Worm (Caenorhabditis elegans) whole organism, L2 larva: Measurements from ENCODE around the gene sra-11.

Experiments
- Y55F3AM.14 ChIP-seq: fragments of 200-800 bp; sonication (Bioruptor generic); optimal IDR thresholded peaks from 2 replicates; lab custom pipeline; 2018; ENCODE audit warnings: mild to moderate bottlenecking, missing genetic modification characterization, missing compliant biosample characterization
- ZK546.5 ChIP-seq: sonication (generic microtip); optimal IDR thresholded peaks from 2 replicates; lab custom pipeline; 2017; ENCODE audit warnings: missing biosample characterization, missing genetic modification characterization
- aly-2 ChIP-seq: fragments of 150-350 bp; optimal IDR thresholded peaks from 2 replicates; lab custom pipeline; 2014; ENCODE audit warnings: missing biosample characterization, missing genetic modification characterization
- ama-1 ChIP-seq: fragments of 150-350 bp; optimal IDR thresholded peaks from 2 replicates; lab custom pipeline; 2018; ENCODE audit warnings: inconsistent platforms
- blmp-1 ChIP-seq: sonication (generic microtip); optimal IDR thresholded peaks from 2 replicates; lab custom pipeline; 2017; ENCODE audit warnings: missing genetic modification characterization, mild to moderate bottlenecking, missing compliant biosample characterization, antibody characterized with exemption, moderate library complexity; ENCODE audit not compliant: insufficient read depth
- ceh-16 ChIP-seq: fragments of 150-350 bp; optimal IDR thresholded peaks from 2 replicates; lab custom pipeline; 2014; ENCODE audit warnings: missing biosample characterization, missing genetic modification characterization
- egl-27 ChIP-seq: sonication (generic microtip); optimal IDR thresholded peaks from 3 replicates; lab custom pipeline; 2017; ENCODE audit warnings: missing biosample characterization, missing genetic modification reagents, missing genetic modification characterization
- elt-3 ChIP-seq: sonication (generic microtip); optimal IDR thresholded peaks from 2 replicates; lab custom pipeline; 2017; ENCODE audit warnings: missing biosample characterization, missing genetic modification characterization
- fos-1 ChIP-seq: fragments of 150-350 bp; optimal IDR thresholded peaks from 2 replicates; lab custom pipeline; 2014; ENCODE audit warnings: missing biosample characterization, missing genetic modification characterization
- gmeb-1 ChIP-seq: fragments of 150-350 bp; optimal IDR thresholded peaks from 2 replicates; lab custom pipeline; 2014; ENCODE audit warnings: missing biosample characterization, missing genetic modification characterization
- lin-13 ChIP-seq: fragments of 150-350 bp; optimal IDR thresholded peaks from 2 replicates; lab custom pipeline; 2014; ENCODE audit warnings: missing biosample characterization, missing genetic modification reagents, missing genetic modification characterization
- lin-39 ChIP-seq: fragments of 150-350 bp; optimal IDR thresholded peaks from 2 replicates; lab custom pipeline; 2014; ENCODE audit warnings: missing biosample characterization, missing genetic modification reagents, missing genetic modification characterization
- lsy-2 ChIP-seq, 2 experiments: fragments of 150-350 bp in 1 of 2; sonication (generic microtip) in 1 of 2; optimal IDR thresholded peaks; 2 replicates each; lab custom pipeline; 2014 to 2017; ENCODE audit warnings: missing biosample characterization in 2 of 2, missing genetic modification characterization in 2 of 2
- mab-5 ChIP-seq: fragments of 150-350 bp; optimal IDR thresholded peaks from 2 replicates; lab custom pipeline; 2014; ENCODE audit warnings: missing biosample characterization, missing genetic modification characterization
- mbf-1 ChIP-seq: sonication (generic microtip); optimal IDR thresholded peaks from 2 replicates; lab custom pipeline; 2017; ENCODE audit warnings: missing biosample characterization, missing genetic modification characterization
- mdl-1 ChIP-seq, 2 experiments: fragments of 150-350 bp in 1 of 2; sonication (generic microtip) in 1 of 2; optimal IDR thresholded peaks; 2 replicates each; lab custom pipeline; 2017; ENCODE audit warnings: missing biosample characterization in 2 of 2, missing genetic modification characterization in 2 of 2
- nhr-11 ChIP-seq: fragments of 150-350 bp; optimal IDR thresholded peaks from 2 replicates; lab custom pipeline; 2014; ENCODE audit warnings: missing biosample characterization, missing genetic modification characterization
- nhr-12 ChIP-seq: fragments of 150-350 bp; optimal IDR thresholded peaks from 2 replicates; lab custom pipeline; 2014; ENCODE audit warnings: missing biosample characterization, missing genetic modification characterization
- nhr-129 ChIP-seq: fragments of 150-350 bp; optimal IDR thresholded peaks from 2 replicates; lab custom pipeline; 2014; ENCODE audit warnings: missing biosample characterization, missing genetic modification characterization
- nhr-23 ChIP-seq: fragments of 150-350 bp; optimal IDR thresholded peaks from 2 replicates; lab custom pipeline; 2014; ENCODE audit warnings: missing biosample characterization, missing genetic modification reagents, missing genetic modification characterization
- nhr-237 ChIP-seq: fragments of 150-350 bp; optimal IDR thresholded peaks from 2 replicates; lab custom pipeline; 2014; ENCODE audit warnings: missing biosample characterization, missing genetic modification characterization
- nhr-25 ChIP-seq: fragments of 150-350 bp; sonication (generic microtip); optimal IDR thresholded peaks from 3 replicates; lab custom pipeline; 2014; ENCODE audit warnings: missing biosample characterization, missing genetic modification characterization
- nhr-6 ChIP-seq: fragments of 150-350 bp; optimal IDR thresholded peaks from 2 replicates; lab custom pipeline; 2014; ENCODE audit warnings: missing biosample characterization, missing genetic modification characterization
- nhr-77 ChIP-seq: fragments of 150-350 bp; optimal IDR thresholded peaks from 2 replicates; lab custom pipeline; 2014; ENCODE audit warnings: missing biosample characterization, missing genetic modification characterization
- peb-1 ChIP-seq: fragments of 150-350 bp; optimal IDR thresholded peaks from 2 replicates; lab custom pipeline; 2014; ENCODE audit warnings: missing biosample characterization, missing genetic modification characterization
- sem-4 ChIP-seq: fragments of 150-350 bp; optimal IDR thresholded peaks from 2 replicates; lab custom pipeline; 2014; ENCODE audit warnings: missing biosample characterization, missing genetic modification reagents, missing genetic modification characterization
- skn-1 ChIP-seq: sonication (generic microtip); optimal IDR thresholded peaks from 2 replicates; lab custom pipeline; 2017; ENCODE audit warnings: missing biosample characterization, missing genetic modification characterization
- sma-3 ChIP-seq: sonication (generic microtip); optimal IDR thresholded peaks from 2 replicates; lab custom pipeline; 2016; ENCODE audit warnings: missing genetic modification reagents, missing genetic modification characterization, missing compliant biosample characterization
- snpc-4 ChIP-seq: fragments of 150-350 bp; optimal IDR thresholded peaks from 2 replicates; lab custom pipeline; 2014; ENCODE audit warnings: missing biosample characterization, missing genetic modification characterization
- unc-55 ChIP-seq: fragments of 150-350 bp; sonication (generic microtip); optimal IDR thresholded peaks from 3 replicates; lab custom pipeline; 2014; ENCODE audit warnings: missing biosample characterization, missing genetic modification reagents, missing genetic modification characterization
- zag-1 ChIP-seq: fragments of 150-350 bp; optimal IDR thresholded peaks from 2 replicates; lab custom pipeline; 2014; ENCODE audit warnings: missing biosample characterization, missing genetic modification characterization
- ztf-1 ChIP-seq: fragments of 200-800 bp; sonication (Bioruptor generic); conservative IDR thresholded peaks from 2 replicates; pipeline ENCODE4 v1.3.6; 2022; ENCODE audit warnings: missing genetic modification characterization, missing compliant biosample characterization
- ztf-11 ChIP-seq: sonication (generic microtip); optimal IDR thresholded peaks from 2 replicates; lab custom pipeline; 2017; ENCODE audit warnings: missing biosample characterization, missing genetic modification characterization
- ztf-4 ChIP-seq: fragments of 150-350 bp; optimal IDR thresholded peaks from 2 replicates; lab custom pipeline; 2014; ENCODE audit warnings: missing biosample characterization, missing genetic modification characterization

The sra-11 gene

DNA sequence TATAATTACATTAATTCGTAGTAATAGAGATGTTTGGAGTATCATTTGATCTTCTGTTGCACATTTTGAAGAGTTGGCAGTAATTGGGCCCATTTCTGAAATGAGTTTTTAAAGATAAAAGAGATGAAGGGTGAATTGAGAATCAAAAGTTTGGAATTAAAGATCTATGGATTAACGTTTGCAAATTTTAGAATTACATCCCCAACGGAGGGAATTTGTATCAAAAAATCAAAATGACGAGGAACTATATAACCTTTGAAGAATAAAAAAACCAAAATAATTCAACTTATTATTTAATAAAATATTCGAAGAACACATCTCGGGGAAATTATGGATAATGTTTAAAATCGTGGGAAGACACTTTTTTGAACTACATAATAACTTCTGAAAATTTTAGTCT lies 15.1 kb downstream of the sra-11 start, which contains the start of gene sra-10:
TSS of gene sra-10 (minus strand) at position 101 of the 400 bp plus-strand sequence.
- TF ChIP-seq lin-13 (GFP tag; lab: Kevin White, UChicago): no peak
- no peak for TF ChIP-seq gmeb-1 (tag; lab: Kevin White, UChicago)
- no peak for TF ChIP-seq nhr-23 (tag; lab: Kevin White, UChicago)
- TF ChIP-seq lsy-2 (tag; optimal IDR thresholded peaks at IDR 0.05; lab: Kevin White, UChicago): no peak
- TF ChIP-seq ceh-16 (tag; lab: Kevin White, UChicago): no peak

DNA sequence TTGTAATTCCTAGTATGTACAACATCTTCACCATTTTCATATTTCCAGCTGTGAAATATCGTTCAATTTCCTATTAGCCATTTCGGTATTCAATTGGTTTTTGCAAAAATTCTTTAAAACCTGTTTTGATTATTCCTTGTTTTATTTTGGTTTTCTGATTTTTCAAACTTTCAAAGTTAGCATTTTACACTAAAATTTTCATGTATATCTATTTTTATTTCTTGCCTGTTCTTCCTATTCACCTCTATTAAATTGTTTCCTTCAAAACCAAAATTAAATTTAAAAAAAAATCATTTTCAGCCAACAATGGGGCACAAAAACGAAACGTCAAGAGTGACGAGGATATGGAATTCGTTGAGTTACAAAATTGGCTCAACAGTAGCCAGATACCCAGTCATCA lies 21.1 kb downstream of the sra-11 start, which contains the start of gene ptr-8:
TSS of gene ptr-8 (plus strand) at position 301 of the 400 bp plus-strand sequence.
- TF ChIP-seq lin-13 (GFP tag; lab: Kevin White, UChicago): no peak
- no peak for TF ChIP-seq nhr-237 (tag; lab: Kevin White, UChicago)
- no peak for TF ChIP-seq elt-3 (tag; lab: Kevin White, UChicago)
- no peak for TF ChIP-seq nhr-23 (tag; lab: Kevin White, UChicago)
- TF ChIP-seq sem-4: no peak
- no peak for TF ChIP-seq gmeb-1 (tag; lab: Kevin White, UChicago)
- TF ChIP-seq nhr-77 (tag; lab: Kevin White, UChicago): no peak
- no peak for TF ChIP-seq lin-39 (tag; lab: Kevin White, UChicago)
- TF ChIP-seq zag-1: no peak
- TF ChIP-seq aly-2 (tag; lab: Kevin White, UChicago): no peak
- TF ChIP-seq lsy-2 (tag; optimal IDR thresholded peaks at IDR 0.05; lab: Kevin White, UChicago): no peak
- TF ChIP-seq skn-1 (tag; lab: Kevin White, UChicago): no peak
- no peak for TF ChIP-seq blmp-1 (tag; lab: Kevin White, UChicago)
- no peak for TF ChIP-seq egl-27 (tag; lab: Kevin White, UChicago)
- no peak for TF ChIP-seq unc-55 (GFP tag; lab: Kevin White, UChicago)
- TF ChIP-seq nhr-12 (tag; lab: Kevin White, UChicago): no peak
- no peak for TF ChIP-seq mab-5 (tag; lab: Kevin White, UChicago)
- no peak for TF ChIP-seq nhr-6 (tag; lab: Kevin White, UChicago)
- no peak for TF ChIP-seq ztf-4 (tag; lab: Kevin White, UChicago)
- TF ChIP-seq, all 48 proteins: peak for 0

DNA sequence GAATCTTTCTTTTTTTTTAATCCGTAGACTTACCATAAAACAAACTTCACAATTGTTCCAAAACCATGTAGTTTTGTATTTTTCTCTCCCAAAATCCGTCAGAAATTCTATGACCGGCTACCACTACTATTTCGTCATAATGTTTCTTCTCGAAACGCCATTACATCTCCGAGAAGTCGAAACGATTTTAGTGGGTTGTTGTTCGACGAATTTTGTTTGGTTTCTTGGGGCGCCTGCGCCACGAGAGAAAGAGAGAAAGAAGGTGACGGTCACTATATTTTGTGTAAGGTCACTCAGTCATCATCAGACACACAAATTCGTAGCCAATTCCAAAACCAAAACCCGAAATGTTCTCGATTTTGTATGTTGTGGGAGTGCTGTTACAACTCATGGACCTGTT lies 23.0 kb downstream of the sra-11 start:
- TF ChIP-seq nhr-23 (tag; lab: Kevin White, UChicago) (no peak), fos-1 (tag; lab: Kevin White, UChicago) (peak; percentile 17), nhr-25 (tag; lab: Kevin White, UChicago) (peak; percentile 75), ceh-16 (tag; lab: Kevin White, UChicago) (no peak), sma-3 (GFP tag; lab: Kevin White, UChicago) (peak; percentile 39), ztf-11 (tag; lab: Kevin White, UChicago) (no peak), mdl-1 (tag; optimal IDR thresholded peaks at IDR 0.05; lab: Kevin White, UChicago) (no peak), nhr-11 (no peak), lin-39 (tag; lab: Kevin White, UChicago) (no peak), Y55F3AM.14 (GFP tag; lab: Kevin White, UChicago) (no peak), peb-1 (tag; lab: Kevin White, UChicago) (no peak), mbf-1 (no peak), ama-1 (lab: Kevin White, UChicago) (no peak), ZK546.5 (tag; lab: Kevin White, UChicago) (no peak), nhr-129 (tag; lab: Kevin White, UChicago) (peak; percentile 67), ztf-4 (tag; lab: Kevin White, UChicago) (no peak)

DNA sequence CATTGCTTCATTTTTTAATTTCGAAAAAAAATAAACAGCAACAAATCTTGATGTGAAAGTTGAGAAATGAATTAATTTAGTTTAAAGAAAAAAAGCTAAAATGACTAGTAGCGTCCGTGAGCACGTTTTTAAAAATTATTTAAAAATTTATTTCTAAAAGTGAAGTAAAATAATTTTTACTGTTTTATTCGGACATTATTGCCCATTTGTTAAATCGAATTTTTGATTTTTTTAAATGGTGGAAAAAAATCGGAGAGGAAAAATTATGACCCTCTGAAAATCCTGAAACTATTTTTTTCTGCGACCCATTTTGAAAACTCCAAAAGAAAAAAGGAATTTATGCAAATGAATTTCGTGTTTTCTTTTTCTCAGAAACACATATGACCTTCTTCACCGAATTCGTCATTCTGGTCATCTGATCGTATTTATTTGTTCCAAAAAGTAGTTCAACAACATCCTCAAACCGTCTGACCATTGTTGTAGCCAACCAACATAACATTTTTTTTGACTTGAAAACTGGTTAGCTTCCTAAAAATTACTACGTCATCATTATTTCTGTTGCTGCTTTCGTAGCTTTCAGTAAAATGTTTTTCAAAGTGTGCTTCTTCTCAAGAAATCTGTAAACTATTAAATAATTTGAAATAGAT lies 24.1 kb downstream of the sra-11 start, which contains the start of gene F44F4.3:
TSS of gene F44F4.3 (minus strand) at position 51 of the 647 bp plus-strand sequence.
- TF ChIP-seq nhr-25 (tag; lab: Kevin White, UChicago) (peak; percentile 49), fos-1 (tag; lab: Kevin White, UChicago) (no peak), ztf-1 (GFP tag; lab: Robert Waterston, UW) (no peak), ZK546.5 (tag; lab: Kevin White, UChicago) (no peak), snpc-4 (tag; lab: Kevin White, UChicago) (no peak)
